Worm (Caenorhabditis elegans) whole organism, L4/young adult: ENCODE data around the gene ubxn-6.

ENCODE experiments used
- W03F9.2 ChIP-seq: fragments of 150-350 bp; optimal IDR thresholded peaks from 2 replicates; lab custom pipeline; 2014; ENCODE audit warnings: missing biosample characterization, missing genetic modification characterization
- him-1 ChIP-seq: sonication (generic microtip); optimal IDR thresholded peaks from 2 replicates; lab custom pipeline; 2016; ENCODE audit warnings: missing genotype, missing genetic modification reagents, missing genetic modification characterization, missing compliant biosample characterization

- TF ChIP-seq W03F9.2 (tag; lab: Kevin White, UChicago) (peak; percentile 91), him-1 (no peak)
Observed at ce11 chrIV:4810377-4810984, 1.2 kb upstream of the ubxn-6 start, which contains the start of gene eif-1.A.
